Worm (Caenorhabditis elegans) whole organism, L1 larva: ENCODE measurements around the gene T24C2.5.

ENCODE experiments used
- C04F5.9 ChIP-seq: sonication (generic microtip); optimal IDR thresholded peaks from 2 replicates; lab custom pipeline; 2016; ENCODE audit warnings: missing genetic modification characterization, missing compliant biosample characterization
- C16A3.4 ChIP-seq: fragments of 150-350 bp; optimal IDR thresholded peaks from 2 replicates; lab custom pipeline; 2014; ENCODE audit warnings: missing biosample characterization, missing genetic modification characterization
- alr-1 ChIP-seq: fragments of 200-800 bp; sonication (Bioruptor generic); optimal IDR thresholded peaks from 2 replicates; lab custom pipeline; 2018; ENCODE audit warnings: borderline replicate concordance, mild to moderate bottlenecking, missing genetic modification characterization, missing compliant biosample characterization
- aly-2 ChIP-seq: fragments of 150-350 bp; optimal IDR thresholded peaks from 2 replicates; lab custom pipeline; 2014; ENCODE audit warnings: missing biosample characterization, missing genetic modification characterization
- ama-1 ChIP-seq: fragments of 150-350 bp; optimal IDR thresholded peaks from 2 replicates; lab custom pipeline; 2014
- blmp-1 ChIP-seq: fragments of 150-350 bp; optimal IDR thresholded peaks from 2 replicates; lab custom pipeline; 2014; ENCODE audit warnings: missing biosample characterization, missing genetic modification characterization
- ceh-63 ChIP-seq: fragments of 200-800 bp; sonication (Bioruptor generic); optimal IDR thresholded peaks from 2 replicates; lab custom pipeline; 2018; ENCODE audit warnings: mild to moderate bottlenecking, missing genetic modification characterization, missing compliant biosample characterization
- ceh-8 ChIP-seq: fragments of 200-800 bp; sonication (Bioruptor generic); optimal IDR thresholded peaks from 2 replicates; lab custom pipeline; 2018; ENCODE audit warnings: mild to moderate bottlenecking, missing genetic modification characterization, moderate library complexity, missing compliant biosample characterization
- ceh-82 ChIP-seq, 3 experiments: fragments of 150-350 bp in 1 of 3; sonication (generic microtip) in 2 of 3; optimal IDR thresholded peaks; 2 replicates each; lab custom pipeline; 2014 to 2017; ENCODE audit warnings: missing biosample characterization in 3 of 3, missing genetic modification characterization in 3 of 3
- ceh-88 ChIP-seq: fragments of 200-800 bp; sonication (Bioruptor generic); IDR thresholded peaks from 2 replicates; pipeline ENCODE4 v1.3.6; 2022; ENCODE audit warnings: missing genetic modification characterization, missing compliant biosample characterization
- ceh-90 ChIP-seq: sonication (generic microtip); optimal IDR thresholded peaks from 2 replicates; lab custom pipeline; 2016; ENCODE audit warnings: missing genetic modification characterization, missing compliant biosample characterization
- ces-1 ChIP-seq: fragments of 150-350 bp; optimal IDR thresholded peaks from 2 replicates; lab custom pipeline; 2014; ENCODE audit warnings: missing biosample characterization, missing genetic modification reagents, missing genetic modification characterization
- dpl-1 ChIP-seq, 3 experiments: fragments of 150-350 bp in 2 of 3; sonication (generic microtip) in 1 of 3; optimal IDR thresholded peaks; 2 replicates each; lab custom pipeline; 2014 to 2017; ENCODE audit warnings: missing biosample characterization in 3 of 3, missing genetic modification characterization in 3 of 3, missing genetic modification reagents in 3 of 3
- efl-1 ChIP-seq, 4 experiments: fragments of 150-350 bp; optimal IDR thresholded peaks in 3 of 4; peaks in 1 of 4; 1 replicate in 1 of 4; 2 replicates in 3 of 4; lab custom pipeline; 2014; ENCODE audit warnings: missing biosample characterization in 2 of 4, missing genetic modification characterization in 2 of 4, missing genetic modification reagents in 2 of 4
- efl-3 ChIP-seq: fragments of 200-800 bp; sonication (Bioruptor generic); optimal IDR thresholded peaks from 2 replicates; lab custom pipeline; 2018; ENCODE audit warnings: mild to moderate bottlenecking, missing genetic modification characterization, missing compliant biosample characterization
- egl-27 ChIP-seq, 2 experiments: fragments of 150-350 bp in 1 of 2; sonication (generic microtip); optimal IDR thresholded peaks; 3 replicates each; lab custom pipeline; 2017 to 2018; ENCODE audit warnings: missing biosample characterization in 2 of 2, missing genetic modification characterization in 2 of 2, missing genetic modification reagents in 2 of 2
- fkh-10 ChIP-seq: sonication (generic microtip); optimal IDR thresholded peaks from 2 replicates; lab custom pipeline; 2017; ENCODE audit warnings: missing biosample characterization, missing genetic modification reagents, missing genetic modification characterization
- fkh-4 ChIP-seq: sonication (generic microtip); optimal IDR thresholded peaks from 2 replicates; lab custom pipeline; 2016; ENCODE audit warnings: missing compliant biosample characterization, missing genetic modification characterization, borderline replicate concordance
- fkh-8 ChIP-seq: sonication (generic microtip); optimal IDR thresholded peaks from 2 replicates; lab custom pipeline; 2016; ENCODE audit warnings: mild to moderate bottlenecking, missing genetic modification characterization, missing compliant biosample characterization
- grh-1 ChIP-seq: fragments of 200-800 bp; sonication (Bioruptor generic); IDR thresholded peaks from 2 replicates; pipeline ENCODE4 v1.3.6; 2022; ENCODE audit warnings: missing genetic modification reagents, missing genetic modification characterization, missing compliant biosample characterization
- hlh-4 ChIP-seq: sonication (generic microtip); optimal IDR thresholded peaks from 2 replicates; lab custom pipeline; 2016; ENCODE audit warnings: mild to moderate bottlenecking, missing genetic modification characterization, missing compliant biosample characterization
- hpl-2 ChIP-seq: fragments of 150-350 bp; optimal IDR thresholded peaks from 2 replicates; lab custom pipeline; 2014; ENCODE audit warnings: missing biosample characterization, missing genetic modification reagents, missing genetic modification characterization
- irx-1 ChIP-seq: sonication (generic microtip); optimal IDR thresholded peaks from 2 replicates; lab custom pipeline; 2016; ENCODE audit warnings: missing genetic modification characterization, missing compliant biosample characterization
- isw-1 ChIP-seq: fragments of 200-800 bp; sonication (Bioruptor generic); IDR thresholded peaks from 2 replicates; pipeline ENCODE4 v1.3.6; 2022; ENCODE audit warnings: missing genetic modification characterization, missing compliant biosample characterization
- jun-1 ChIP-seq: fragments of 150-350 bp; optimal IDR thresholded peaks from 2 replicates; lab custom pipeline; 2014; ENCODE audit warnings: missing biosample characterization, missing genetic modification reagents, missing genetic modification characterization
- lin-13 ChIP-seq: fragments of 150-350 bp; optimal IDR thresholded peaks from 2 replicates; lab custom pipeline; 2014; ENCODE audit warnings: missing biosample characterization, missing genetic modification reagents, missing genetic modification characterization
- lin-14 ChIP-seq: fragments of 200-800 bp; sonication (Bioruptor generic); optimal IDR thresholded peaks from 2 replicates; lab custom pipeline; 2018; ENCODE audit warnings: mild to moderate bottlenecking, missing genetic modification characterization, moderate library complexity, missing compliant biosample characterization
- lin-35 ChIP-seq, 2 experiments: fragments of 150-350 bp; optimal IDR thresholded peaks; 2 replicates each; lab custom pipeline; 2014; ENCODE audit warnings: missing biosample characterization in 2 of 2, missing genetic modification characterization in 2 of 2, missing genetic modification reagents in 2 of 2
- mef-2 ChIP-seq: fragments of 150-350 bp; optimal IDR thresholded peaks from 2 replicates; lab custom pipeline; 2014; ENCODE audit warnings: missing biosample characterization, missing genetic modification characterization
- nhr-11 ChIP-seq: fragments of 150-350 bp; optimal IDR thresholded peaks from 2 replicates; lab custom pipeline; 2014; ENCODE audit warnings: missing biosample characterization, missing genetic modification characterization
- nhr-19 ChIP-seq: fragments of 200-800 bp; sonication (Bioruptor generic); conservative IDR thresholded peaks from 2 replicates; pipeline ENCODE4 v1.3.6; 2022; ENCODE audit warnings: missing genetic modification characterization, missing compliant biosample characterization
- nhr-47 ChIP-seq: sonication (generic microtip); optimal IDR thresholded peaks from 2 replicates; lab custom pipeline; 2016; ENCODE audit warnings: mild to moderate bottlenecking, missing genetic modification characterization, moderate library complexity, missing compliant biosample characterization
- nhr-77 ChIP-seq: fragments of 150-350 bp; optimal IDR thresholded peaks from 2 replicates; lab custom pipeline; 2014; ENCODE audit warnings: missing biosample characterization, missing genetic modification characterization
- nhr-84 ChIP-seq: sonication (generic microtip); optimal IDR thresholded peaks from 2 replicates; lab custom pipeline; 2017; ENCODE audit warnings: missing biosample characterization, missing genetic modification characterization
- nhr-85 ChIP-seq: sonication (generic microtip); peaks from one replicate; lab custom pipeline; 2016; ENCODE audit warnings: missing genetic modification characterization, inconsistent platforms, missing compliant biosample characterization
- pax-3 ChIP-seq: fragments of 200-800 bp; sonication (Bioruptor generic); optimal IDR thresholded peaks from 2 replicates; lab custom pipeline; 2018; ENCODE audit warnings: mild to moderate bottlenecking, missing genetic modification characterization, moderate library complexity, missing compliant biosample characterization
- rnt-1 ChIP-seq: sonication (generic microtip); optimal IDR thresholded peaks from 2 replicates; lab custom pipeline; 2016; ENCODE audit warnings: mild to moderate bottlenecking, missing genetic modification characterization, moderate library complexity, missing compliant biosample characterization
- skn-1 ChIP-seq: fragments of 150-350 bp; optimal IDR thresholded peaks from 2 replicates; lab custom pipeline; 2014; ENCODE audit warnings: missing biosample characterization, missing genetic modification characterization
- snpc-4 ChIP-seq: fragments of 150-350 bp; optimal IDR thresholded peaks from 2 replicates; lab custom pipeline; 2014; ENCODE audit warnings: missing biosample characterization, missing genetic modification characterization
- tbx-2 ChIP-seq: sonication (generic microtip); optimal IDR thresholded peaks from 2 replicates; lab custom pipeline; 2016; ENCODE audit warnings: missing genetic modification characterization, missing compliant biosample characterization
- unc-30 ChIP-seq: sonication (generic microtip); optimal IDR thresholded peaks from 2 replicates; lab custom pipeline; 2017; ENCODE audit warnings: missing biosample characterization, missing genetic modification characterization
- unc-62 ChIP-seq: fragments of 150-350 bp; optimal IDR thresholded peaks from 2 replicates; lab custom pipeline; 2014; ENCODE audit warnings: missing biosample characterization, missing genetic modification reagents, missing genetic modification characterization
- unc-86 ChIP-seq: sonication (generic microtip); optimal IDR thresholded peaks from 2 replicates; lab custom pipeline; 2016; ENCODE audit warnings: missing genetic modification characterization, missing compliant biosample characterization
- unc-98 ChIP-seq: fragments of 200-800 bp; sonication (Bioruptor generic); IDR thresholded peaks from 2 replicates; pipeline ENCODE4 v1.3.6; 2022; ENCODE audit warnings: missing genetic modification characterization, missing compliant biosample characterization
- vab-15 ChIP-seq: sonication (generic microtip); optimal IDR thresholded peaks from 2 replicates; lab custom pipeline; 2017; ENCODE audit warnings: missing genotype, mild to moderate bottlenecking, missing genetic modification characterization, missing compliant biosample characterization
- zag-1 ChIP-seq: fragments of 150-350 bp; optimal IDR thresholded peaks from 2 replicates; lab custom pipeline; 2014; ENCODE audit warnings: missing biosample characterization, missing genetic modification characterization
- zip-4 ChIP-seq: fragments of 200-800 bp; sonication (Bioruptor generic); optimal IDR thresholded peaks from 2 replicates; lab custom pipeline; 2018; ENCODE audit warnings: mild to moderate bottlenecking, missing genetic modification characterization, moderate library complexity, missing compliant biosample characterization
- ztf-11 ChIP-seq, 2 experiments: sonication (generic microtip); optimal IDR thresholded peaks; 2 replicates each; lab custom pipeline; 2016 to 2017; ENCODE audit warnings: missing genetic modification characterization in 2 of 2, missing biosample characterization in 1 of 2, missing compliant biosample characterization in 1 of 2
- ztf-4 ChIP-seq: fragments of 150-350 bp; optimal IDR thresholded peaks from 2 replicates; lab custom pipeline; 2014; ENCODE audit warnings: missing biosample characterization, missing genetic modification characterization

T24C2.5 gene

DNA sequence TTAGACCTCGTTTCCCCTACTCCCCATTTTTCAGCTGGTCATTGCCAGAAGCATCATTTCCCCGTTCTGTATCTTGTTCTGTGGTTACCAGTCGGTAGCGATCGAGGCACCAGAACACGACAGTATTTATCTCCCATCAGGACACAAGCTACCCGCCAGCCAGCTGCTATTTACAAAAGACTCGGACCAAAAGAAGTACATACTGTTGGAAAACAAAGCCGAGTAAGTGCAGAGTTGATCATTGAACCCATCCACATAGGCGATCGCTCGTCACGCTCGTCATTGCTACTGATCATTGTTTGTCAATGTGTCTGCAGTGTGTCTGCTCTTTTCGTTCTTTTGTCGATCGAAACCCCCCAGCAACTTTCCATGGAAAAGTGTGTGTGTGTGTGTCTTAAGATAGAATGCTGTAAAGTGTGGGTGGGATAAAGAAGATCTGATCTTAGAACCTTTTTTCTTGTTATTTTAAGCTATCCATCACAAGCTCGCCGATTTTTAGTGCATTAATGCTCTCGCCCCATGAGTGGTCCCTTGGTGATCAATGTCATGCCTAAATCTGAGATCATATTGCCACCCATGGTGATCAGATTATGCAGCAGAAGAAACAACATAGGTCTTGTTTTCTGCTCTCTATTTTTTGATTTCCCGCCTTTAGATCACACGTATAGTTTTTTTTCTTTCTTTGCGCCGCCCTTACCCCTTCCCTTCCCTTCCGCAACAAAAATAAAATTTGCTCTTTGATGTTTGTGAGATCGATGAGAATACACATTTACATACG, 25.5 kb downstream of the T24C2.5 start:
- TF ChIP-seq alr-1 (tag; lab: Kevin White, UChicago): no peak
- no peak for TF ChIP-seq C04F5.9 (tag; lab: Kevin White, UChicago)
- no peak for TF ChIP-seq blmp-1
- no peak for TF ChIP-seq dpl-1 (GFP tag; optimal IDR thresholded peaks at IDR 0.05; lab: Kevin White, UChicago)
- TF ChIP-seq grh-1 (GFP tag; lab: Robert Waterston, UW): 0 out of 2 replicates have a peak, but pooled peaks have one; percentile 15
- TF ChIP-seq vab-15 (tag; lab: Kevin White, UChicago): no peak
- TF ChIP-seq unc-30: no peak
- no peak for TF ChIP-seq ceh-63 (GFP tag; lab: Kevin White, UChicago)
- TF ChIP-seq aly-2 (tag; lab: Kevin White, UChicago): no peak
- TF ChIP-seq mef-2: no peak
- no peak for TF ChIP-seq ceh-82 (tag; optimal IDR thresholded peaks at IDR 0.05; lab: Kevin White, UChicago)
- no peak for TF ChIP-seq nhr-11 (tag; lab: Kevin White, UChicago)
- no peak for TF ChIP-seq pax-3
- no peak for TF ChIP-seq unc-86 (tag; lab: Kevin White, UChicago)
- TF ChIP-seq zag-1 (tag; lab: Kevin White, UChicago): no peak
- no peak for TF ChIP-seq ceh-8 (GFP tag; lab: Kevin White, UChicago)
- peak; percentile 66 for TF ChIP-seq rnt-1 (tag; lab: Kevin White, UChicago)
- no peak for TF ChIP-seq efl-1 (optimal IDR thresholded peaks at IDR 0.05; lab: Kevin White, UChicago)
- TF ChIP-seq efl-1 (GFP tag; optimal IDR thresholded peaks at IDR 0.05 in 1 of 2; lab: Kevin White, UChicago): peak; percentile 3 to 93
- TF ChIP-seq nhr-19 (GFP tag; lab: Robert Waterston, UW): peak; percentile 10; the same call in 1 of the 2 replicates
- TF ChIP-seq nhr-84: no peak
- TF ChIP-seq snpc-4 (tag; lab: Kevin White, UChicago): no peak
- TF ChIP-seq egl-27 (tag; optimal IDR thresholded peaks at IDR 0.05; lab: Kevin White, UChicago): peak in 1 of 2 experiments; percentile 5
- TF ChIP-seq efl-3 (GFP tag; lab: Kevin White, UChicago): no peak
- no peak for TF ChIP-seq ama-1 (lab: Kevin White, UChicago)
- TF ChIP-seq ceh-90 (tag; lab: Kevin White, UChicago): no peak
- TF ChIP-seq lin-13: no peak
- TF ChIP-seq nhr-47: no peak
- TF ChIP-seq tbx-2: no peak
- TF ChIP-seq ces-1: no peak
- TF ChIP-seq unc-98: 0 out of 2 replicates have a peak, but pooled peaks have one; percentile 20
- no peak for TF ChIP-seq zip-4 (GFP tag; lab: Kevin White, UChicago)

DNA sequence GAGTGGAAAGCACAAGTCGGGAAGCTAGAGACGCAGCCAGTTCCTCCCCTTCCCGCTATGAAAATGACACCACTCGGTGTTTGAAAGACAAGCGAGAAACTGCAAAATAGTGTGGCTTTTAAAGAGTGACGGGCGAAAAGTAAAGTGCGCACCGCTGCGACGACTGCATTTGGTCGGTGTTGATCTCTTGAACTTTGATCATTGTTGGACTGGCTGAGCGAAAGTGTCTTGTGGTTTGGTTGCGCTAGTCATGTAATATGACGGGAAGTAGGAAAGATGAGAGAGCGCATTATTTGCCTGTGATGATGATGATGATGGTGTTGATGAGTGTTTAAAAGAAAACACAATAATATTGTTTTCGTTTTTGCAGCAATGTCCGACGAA, 26.1 kb downstream of the T24C2.5 start:
- TF ChIP-seq ceh-88 (peak; percentile 64), ces-1 (no peak), nhr-47 (peak; percentile 87), unc-30 (no peak), ceh-63 (GFP tag; lab: Kevin White, UChicago) (no peak), hlh-4 (tag; lab: Kevin White, UChicago) (no peak), vab-15 (tag; lab: Kevin White, UChicago) (peak; percentile 0), nhr-85 (tag; lab: Kevin White, UChicago) (peak; percentile 98), nhr-19 (GFP tag; lab: Robert Waterston, UW) (peak; percentile 86), egl-27 (tag; optimal IDR thresholded peaks at IDR 0.05; lab: Kevin White, UChicago) (peak; percentile 96 to 99), C04F5.9 (tag; lab: Kevin White, UChicago) (no peak), fkh-4 (tag; lab: Kevin White, UChicago) (no peak), nhr-77 (tag; lab: Kevin White, UChicago) (peak; percentile 95), fkh-8 (tag; lab: Kevin White, UChicago) (peak; percentile 96), fkh-10 (GFP tag; lab: Kevin White, UChicago) (peak; percentile 84), irx-1 (tag; lab: Kevin White, UChicago) (peak; percentile 84), lin-35 (GFP tag; optimal IDR thresholded peaks at IDR 0.05; lab: Kevin White, UChicago) (peak; percentile 40 to 74), C16A3.4 (tag; lab: Kevin White, UChicago) (peak; percentile 76), jun-1 (tag; lab: Kevin White, UChicago) (peak; percentile 93), lin-13 (no peak), grh-1 (GFP tag; lab: Robert Waterston, UW) (peak; percentile 66), unc-62 (GFP tag; lab: Kevin White, UChicago) (no peak), ztf-4 (tag; lab: Kevin White, UChicago) (peak; percentile 77), hpl-2 (GFP tag; lab: Kevin White, UChicago) (no peak), lin-14 (peak; percentile 98), skn-1 (tag; lab: Kevin White, UChicago) (peak; percentile 35), isw-1 (GFP tag; lab: Robert Waterston, UW) (peak; percentile 65), ztf-11 (tag; optimal IDR thresholded peaks at IDR 0.05; lab: Kevin White, UChicago) (no peak), ama-1 (lab: Kevin White, UChicago) (peak; percentile 40)
